Worm (Caenorhabditis elegans) whole organism, young adult: Measurements from ENCODE around the gene C48D1.9.
A peak's percentile ranks its signal among the peaks of the same experiment; 100 is the strongest.

Experiments used
- B0035.1 ChIP-seq: sonication (generic microtip); optimal IDR thresholded peaks from 2 replicates; lab custom pipeline; 2016; ENCODE audit warnings: missing genetic modification characterization, mild to moderate bottlenecking, missing compliant biosample characterization, missing genotype, missing genetic modification reagents
- B0261.1 ChIP-seq: sonication (generic microtip); optimal IDR thresholded peaks from 2 replicates; lab custom pipeline; 2016; ENCODE audit warnings: mild to moderate bottlenecking, missing genetic modification characterization, moderate library complexity, missing compliant biosample characterization
- B0336.3 ChIP-seq: fragments of 200-800 bp; sonication (Bioruptor generic); IDR thresholded peaks from 2 replicates; pipeline ENCODE4 v1.3.6; 2022; ENCODE audit warnings: missing genetic modification characterization, missing compliant biosample characterization
- C06A6.2 ChIP-seq: fragments of 200-800 bp; sonication (Bioruptor generic); conservative IDR thresholded peaks from 2 replicates; pipeline ENCODE4 v1.3.6; 2022; ENCODE audit warnings: missing genetic modification characterization, missing compliant biosample characterization
- C17E4.6 ChIP-seq: fragments of 200-800 bp; sonication (Bioruptor generic); IDR thresholded peaks from 2 replicates; pipeline ENCODE4 v1.3.6; 2022; ENCODE audit warnings: missing genetic modification reagents, missing genetic modification characterization, missing compliant biosample characterization
- F49E8.2 ChIP-seq: sonication (generic microtip); optimal IDR thresholded peaks from 3 replicates; lab custom pipeline; 2017; ENCODE audit warnings: missing genetic modification characterization, mild to moderate bottlenecking, missing compliant biosample characterization, antibody characterized with exemption, moderate library complexity; ENCODE audit not compliant: insufficient read depth
- F57C9.4 ChIP-seq: sonication (generic microtip); optimal IDR thresholded peaks from 2 replicates; lab custom pipeline; 2017; ENCODE audit warnings: mild to moderate bottlenecking, missing genetic modification characterization, missing compliant biosample characterization
- K11D2.4 ChIP-seq: fragments of 200-800 bp; sonication (Bioruptor generic); IDR thresholded peaks from 2 replicates; pipeline ENCODE4 v1.3.6; 2022; ENCODE audit warnings: missing genetic modification reagents, missing genetic modification characterization, missing compliant biosample characterization
- T26A5.8 ChIP-seq: sonication (generic microtip); optimal IDR thresholded peaks from 2 replicates; lab custom pipeline; 2016; ENCODE audit warnings: missing genetic modification characterization, missing compliant biosample characterization
- Y56A3A.18 ChIP-seq: fragments of 200-800 bp; sonication (Bioruptor generic); IDR thresholded peaks from 2 replicates; pipeline ENCODE4 v1.3.6; 2022; ENCODE audit warnings: missing genetic modification reagents, missing genetic modification characterization, missing compliant biosample characterization
- Y67H2A.10 ChIP-seq: fragments of 200-800 bp; sonication (Bioruptor generic); conservative IDR thresholded peaks from 2 replicates; pipeline ENCODE4 v1.3.6; 2022; ENCODE audit warnings: missing genetic modification reagents, missing genetic modification characterization, missing compliant biosample characterization
- ZK185.1 ChIP-seq: sonication (generic microtip); optimal IDR thresholded peaks from 2 replicates; lab custom pipeline; 2016; ENCODE audit warnings: mild to moderate bottlenecking, missing genetic modification characterization, missing compliant biosample characterization; ENCODE audit not compliant: poor library complexity, severe bottlenecking
- akir-1 ChIP-seq: fragments of 200-800 bp; sonication (Bioruptor generic); optimal IDR thresholded peaks from 2 replicates; lab custom pipeline; 2018; ENCODE audit warnings: mild to moderate bottlenecking, missing genetic modification characterization, moderate library complexity, missing compliant biosample characterization
- ama-1 ChIP-seq, 3 experiments: fragments of 150-350 bp in 1 of 3; sonication (generic microtip) in 2 of 3; optimal IDR thresholded peaks; 2 replicates each; lab custom pipeline; 2014 to 2018; ENCODE audit warnings: missing biosample characterization in 2 of 3, missing genetic modification characterization in 2 of 3, missing genetic modification reagents in 2 of 3
- aptf-2 ChIP-seq: fragments of 200-800 bp; sonication (Bioruptor generic); conservative IDR thresholded peaks from 2 replicates; pipeline ENCODE4 v1.3.6; 2022; ENCODE audit warnings: missing genetic modification reagents, missing genetic modification characterization, missing compliant biosample characterization
- aptf-3 ChIP-seq: fragments of 200-800 bp; sonication (Bioruptor generic); IDR thresholded peaks from 2 replicates; pipeline ENCODE4 v1.3.6; 2022; ENCODE audit warnings: missing genetic modification characterization, missing compliant biosample characterization
- attf-5 ChIP-seq: fragments of 200-800 bp; sonication (Bioruptor generic); optimal IDR thresholded peaks from 2 replicates; lab custom pipeline; 2018; ENCODE audit warnings: mild to moderate bottlenecking, missing genetic modification characterization, missing compliant biosample characterization
- ccch-3 ChIP-seq: fragments of 200-800 bp; sonication (Bioruptor generic); optimal IDR thresholded peaks from 2 replicates; lab custom pipeline; 2018; ENCODE audit warnings: mild to moderate bottlenecking, missing genetic modification characterization, missing compliant biosample characterization
- ceh-40 ChIP-seq: fragments of 200-800 bp; sonication (Bioruptor generic); IDR thresholded peaks from 2 replicates; pipeline ENCODE4 v1.3.6; 2022; ENCODE audit warnings: missing genetic modification characterization, missing compliant biosample characterization
- ceh-91 ChIP-seq: fragments of 200-800 bp; sonication (Bioruptor generic); IDR thresholded peaks from 2 replicates; pipeline ENCODE4 v1.3.6; 2022; ENCODE audit warnings: missing genetic modification reagents, missing genetic modification characterization, missing compliant biosample characterization
- die-1 ChIP-seq: sonication (generic microtip); optimal IDR thresholded peaks from 2 replicates; lab custom pipeline; 2016; ENCODE audit warnings: missing genotype, mild to moderate bottlenecking, missing genetic modification characterization, missing compliant biosample characterization
- dpff-1 ChIP-seq: sonication (generic microtip); optimal IDR thresholded peaks from 2 replicates; lab custom pipeline; 2017; ENCODE audit warnings: mild to moderate bottlenecking, missing genetic modification characterization, missing compliant biosample characterization
- ekl-4 ChIP-seq: fragments of 200-800 bp; sonication (Bioruptor generic); IDR thresholded peaks from 2 replicates; pipeline ENCODE4 v1.3.6; 2022; ENCODE audit warnings: missing genetic modification reagents, missing genetic modification characterization, missing compliant biosample characterization
- gei-17 ChIP-seq: fragments of 200-800 bp; sonication (Bioruptor generic); optimal IDR thresholded peaks from 2 replicates; lab custom pipeline; 2018; ENCODE audit warnings: mild to moderate bottlenecking, missing genetic modification characterization, missing compliant biosample characterization
- him-1 ChIP-seq: sonication (generic microtip); optimal IDR thresholded peaks from 2 replicates; lab custom pipeline; 2016; ENCODE audit warnings: missing genotype, missing genetic modification reagents, missing genetic modification characterization, missing compliant biosample characterization
- hlh-26 ChIP-seq: fragments of 200-800 bp; sonication (Bioruptor generic); conservative IDR thresholded peaks from 2 replicates; pipeline ENCODE4 v1.3.6; 2022; ENCODE audit warnings: missing genetic modification reagents, missing genetic modification characterization, missing compliant biosample characterization
- hrde-1 ChIP-seq: sonication (generic microtip); optimal IDR thresholded peaks from 2 replicates; lab custom pipeline; 2016; ENCODE audit warnings: missing genetic modification characterization, mild to moderate bottlenecking, missing compliant biosample characterization, moderate library complexity, missing genotype, missing genetic modification reagents, borderline replicate concordance
- hsf-1 ChIP-seq: fragments of 200-800 bp; sonication (Bioruptor generic); IDR thresholded peaks from 2 replicates; pipeline ENCODE4 v1.3.6; 2022; ENCODE audit warnings: missing genetic modification reagents, missing genetic modification characterization, missing compliant biosample characterization
- lag-1 ChIP-seq: fragments of 200-800 bp; sonication (Bioruptor generic); IDR thresholded peaks from 2 replicates; pipeline ENCODE4 v1.3.6; 2022; ENCODE audit warnings: missing genetic modification reagents, missing genetic modification characterization, missing compliant biosample characterization
- lsy-27 ChIP-seq: sonication (generic microtip); optimal IDR thresholded peaks from 2 replicates; lab custom pipeline; 2017; ENCODE audit warnings: missing genetic modification characterization, mild to moderate bottlenecking, missing compliant biosample characterization, antibody characterized with exemption, missing genotype, borderline replicate concordance; ENCODE audit not compliant: insufficient read depth
- mcd-1 ChIP-seq: fragments of 200-800 bp; sonication (Bioruptor generic); IDR thresholded peaks from 2 replicates; pipeline ENCODE4 v1.3.6; 2022; ENCODE audit warnings: missing genetic modification reagents, missing genetic modification characterization, missing compliant biosample characterization
- mes-4 ChIP-seq: sonication (generic microtip); optimal IDR thresholded peaks from 2 replicates; lab custom pipeline; 2016; ENCODE audit warnings: missing genotype, missing genetic modification characterization, missing compliant biosample characterization
- nfya-2 ChIP-seq: fragments of 200-800 bp; sonication (Bioruptor generic); IDR thresholded peaks from 2 replicates; pipeline ENCODE4 v1.3.6; 2022; ENCODE audit warnings: missing genetic modification reagents, missing genetic modification characterization, missing compliant biosample characterization
- pbrm-1 ChIP-seq: fragments of 200-800 bp; sonication (Bioruptor generic); IDR thresholded peaks from 2 replicates; pipeline ENCODE4 v1.3.6; 2022; ENCODE audit warnings: missing genetic modification reagents, missing genetic modification characterization, missing compliant biosample characterization
- pha-4 ChIP-seq: fragments of 150-350 bp; sonication (generic microtip); optimal IDR thresholded peaks from 2 replicates; lab custom pipeline; 2014; ENCODE audit warnings: missing biosample characterization, missing genetic modification reagents, missing genetic modification characterization
- rcor-1 ChIP-seq: fragments of 200-800 bp; sonication (Bioruptor generic); IDR thresholded peaks from 2 replicates; pipeline ENCODE4 v1.3.6; 2022; ENCODE audit warnings: missing genetic modification reagents, missing genetic modification characterization, missing compliant biosample characterization
- rpc-1 ChIP-seq, 2 experiments: fragments of 150-350 bp in 1 of 2; sonication (generic microtip) in 1 of 2; optimal IDR thresholded peaks; 2 replicates each; lab custom pipeline; 2014 to 2018; ENCODE audit warnings: missing biosample characterization in 1 of 2, missing genetic modification characterization in 1 of 2, missing genetic modification reagents in 1 of 2, missing genotype in 1 of 2
- snpc-1.1 ChIP-seq: sonication (generic microtip); optimal IDR thresholded peaks from 2 replicates; lab custom pipeline; 2017; ENCODE audit warnings: missing genetic modification characterization, mild to moderate bottlenecking, missing compliant biosample characterization, antibody characterized with exemption, moderate library complexity, missing genotype, missing genetic modification reagents; ENCODE audit not compliant: insufficient read depth
- snpc-3.4 ChIP-seq: sonication (generic microtip); optimal IDR thresholded peaks from 2 replicates; lab custom pipeline; 2017; ENCODE audit warnings: missing genetic modification characterization, mild to moderate bottlenecking, missing compliant biosample characterization, antibody characterized with exemption, moderate library complexity, missing genotype, missing genetic modification reagents
- tlf-1 ChIP-seq: fragments of 200-800 bp; sonication (Bioruptor generic); optimal IDR thresholded peaks from 2 replicates; lab custom pipeline; 2018; ENCODE audit warnings: mild to moderate bottlenecking, missing genetic modification characterization, missing compliant biosample characterization
- xnd-1 ChIP-seq: sonication (generic microtip); optimal IDR thresholded peaks from 2 replicates; lab custom pipeline; 2016; ENCODE audit warnings: missing genotype, missing genetic modification reagents, missing genetic modification characterization, missing compliant biosample characterization
- zim-3 ChIP-seq: sonication (generic microtip); optimal IDR thresholded peaks from 2 replicates; lab custom pipeline; 2017; ENCODE audit warnings: mild to moderate bottlenecking, missing genetic modification characterization, moderate library complexity, missing compliant biosample characterization
- ztf-18 ChIP-seq: sonication (generic microtip); optimal IDR thresholded peaks from 2 replicates; lab custom pipeline; 2016; ENCODE audit warnings: missing genotype, mild to moderate bottlenecking, missing genetic modification characterization, missing compliant biosample characterization
- ztf-22 ChIP-seq: fragments of 200-800 bp; sonication (Bioruptor generic); optimal IDR thresholded peaks from 2 replicates; lab custom pipeline; 2018; ENCODE audit warnings: mild to moderate bottlenecking, missing genetic modification characterization, moderate library complexity, missing compliant biosample characterization
- ztf-28 ChIP-seq: fragments of 200-800 bp; sonication (Bioruptor generic); IDR thresholded peaks from 2 replicates; pipeline ENCODE4 v1.3.6; 2022; ENCODE audit warnings: missing genetic modification reagents, missing genetic modification characterization, missing compliant biosample characterization

Gene C48D1.9

ce11 chrIV:13238943-13239861, 29.7 kb upstream of the C48D1.9 start, which contains the start of gene tag-115 (continued):
- TF ChIP-seq Y67H2A.10 (GFP tag; lab: Robert Waterston, UW) (no peak), ceh-40 (GFP tag; lab: Robert Waterston, UW) (no peak), snpc-1.1 (tag; lab: Kevin White, UChicago) (peak; percentile 22), F57C9.4 (no peak), K11D2.4 (no peak), pbrm-1 (GFP tag; lab: Robert Waterston, UW) (peak; percentile 73), attf-5 (GFP tag; lab: Kevin White, UChicago) (peak; percentile 5), ztf-28 (no peak), mes-4 (tag; lab: Kevin White, UChicago) (peak; percentile 49), C17E4.6 (GFP tag; lab: Robert Waterston, UW) (peak; percentile 52; the same call in 1 of the 2 replicates), him-1 (tag; lab: Kevin White, UChicago) (no peak), nfya-2 (GFP tag; lab: Robert Waterston, UW) (no peak), Y56A3A.18 (GFP tag; lab: Robert Waterston, UW) (no peak), ZK185.1 (tag; lab: Kevin White, UChicago) (peak; percentile 60), ceh-91 (peak; percentile 26; the same call in 1 of the 2 replicates), hrde-1 (tag; lab: Kevin White, UChicago) (peak; percentile 98), C06A6.2 (GFP tag; lab: Robert Waterston, UW) (no peak), rpc-1 (optimal IDR thresholded peaks at IDR 0.05; lab: Kevin White, UChicago) (no peak), rpc-1 (tag; optimal IDR thresholded peaks at IDR 0.05; lab: Kevin White, UChicago) (peak; percentile 62), ztf-18 (tag; lab: Kevin White, UChicago) (peak; percentile 16), hlh-26 (no peak), xnd-1 (peak; percentile 54), T26A5.8 (tag; lab: Kevin White, UChicago) (no peak), pha-4 (tag; lab: Kevin White, UChicago) (no peak), zim-3 (tag; lab: Kevin White, UChicago) (no peak), hsf-1 (GFP tag; lab: Robert Waterston, UW) (peak; percentile 69; the same call in 1 of the 2 replicates), snpc-3.4 (tag; lab: Kevin White, UChicago) (peak; percentile 66), gei-17 (no peak), tlf-1 (peak; percentile 72), aptf-3 (GFP tag; lab: Robert Waterston, UW) (no peak), F49E8.2 (tag; lab: Kevin White, UChicago) (peak; percentile 93), rcor-1 (GFP tag; lab: Robert Waterston, UW) (peak; percentile 50), lsy-27 (no peak), B0336.3 (GFP tag; lab: Robert Waterston, UW) (peak; percentile 83), ccch-3 (GFP tag; lab: Kevin White, UChicago) (no peak), ztf-22 (GFP tag; lab: Kevin White, UChicago) (no peak), lag-1 (no peak), ama-1 (optimal IDR thresholded peaks at IDR 0.05; lab: Kevin White, UChicago) (peak; percentile 23), ama-1 (GFP tag; optimal IDR thresholded peaks at IDR 0.05; lab: Kevin White, UChicago) (peak; percentile 86 to 94), mcd-1 (peak; percentile 66), ekl-4 (GFP tag; lab: Robert Waterston, UW) (peak; percentile 70), die-1 (tag; lab: Kevin White, UChicago) (peak; percentile 63), B0261.1 (tag; lab: Kevin White, UChicago) (peak; percentile 21), dpff-1 (tag; lab: Kevin White, UChicago) (no peak), B0035.1 (tag; lab: Kevin White, UChicago) (no peak), aptf-2 (GFP tag; lab: Robert Waterston, UW) (no peak), akir-1 (GFP tag; lab: Kevin White, UChicago) (no peak)
